Worm (Caenorhabditis elegans) whole organism, L3 larva: ENCODE data around the gene F14D2.19.

ENCODE experiments used
- ZK546.5 ChIP-seq: sonication (generic microtip); optimal IDR thresholded peaks from 2 replicates; lab custom pipeline; 2017; ENCODE audit warnings: missing biosample characterization, missing genetic modification characterization
- aly-2 ChIP-seq: fragments of 150-350 bp; optimal IDR thresholded peaks from 2 replicates; lab custom pipeline; 2014; ENCODE audit warnings: missing biosample characterization, missing genetic modification characterization
- ama-1 ChIP-seq: fragments of 150-350 bp; optimal IDR thresholded peaks from 2 replicates; lab custom pipeline; 2018
- ceh-82 ChIP-seq: fragments of 150-350 bp; optimal IDR thresholded peaks from 2 replicates; lab custom pipeline; 2014; ENCODE audit warnings: missing biosample characterization, missing genetic modification characterization
- daf-12 ChIP-seq: fragments of 150-350 bp; optimal IDR thresholded peaks from 2 replicates; lab custom pipeline; 2014; ENCODE audit warnings: missing biosample characterization, missing genetic modification reagents, missing genetic modification characterization
- elt-2 ChIP-seq: sonication (generic microtip); optimal IDR thresholded peaks from 2 replicates; lab custom pipeline; 2016; ENCODE audit warnings: missing genetic modification reagents, mild to moderate bottlenecking, missing genetic modification characterization, missing compliant biosample characterization
- nfya-1 ChIP-seq: sonication (generic microtip); optimal IDR thresholded peaks from 2 replicates; lab custom pipeline; 2017; ENCODE audit warnings: missing genetic modification characterization, mild to moderate bottlenecking, missing compliant biosample characterization, antibody characterized with exemption, moderate library complexity; ENCODE audit not compliant: insufficient read depth
- nhr-25 ChIP-seq: sonication (generic microtip); optimal IDR thresholded peaks from 2 replicates; lab custom pipeline; 2017; ENCODE audit warnings: missing biosample characterization, missing genetic modification characterization
- nhr-77 ChIP-seq: fragments of 150-350 bp; optimal IDR thresholded peaks from 2 replicates; lab custom pipeline; 2014; ENCODE audit warnings: missing biosample characterization, missing genetic modification characterization
- skn-1 ChIP-seq: fragments of 150-350 bp; optimal IDR thresholded peaks from 2 replicates; lab custom pipeline; 2014; ENCODE audit warnings: missing biosample characterization, missing genetic modification characterization
- zag-1 ChIP-seq: fragments of 150-350 bp; optimal IDR thresholded peaks from 2 replicates; lab custom pipeline; 2014; ENCODE audit warnings: missing biosample characterization, missing genetic modification characterization
- ztf-11 ChIP-seq: fragments of 150-350 bp; optimal IDR thresholded peaks from 2 replicates; lab custom pipeline; 2014; ENCODE audit warnings: missing biosample characterization, missing genetic modification characterization

DNA sequence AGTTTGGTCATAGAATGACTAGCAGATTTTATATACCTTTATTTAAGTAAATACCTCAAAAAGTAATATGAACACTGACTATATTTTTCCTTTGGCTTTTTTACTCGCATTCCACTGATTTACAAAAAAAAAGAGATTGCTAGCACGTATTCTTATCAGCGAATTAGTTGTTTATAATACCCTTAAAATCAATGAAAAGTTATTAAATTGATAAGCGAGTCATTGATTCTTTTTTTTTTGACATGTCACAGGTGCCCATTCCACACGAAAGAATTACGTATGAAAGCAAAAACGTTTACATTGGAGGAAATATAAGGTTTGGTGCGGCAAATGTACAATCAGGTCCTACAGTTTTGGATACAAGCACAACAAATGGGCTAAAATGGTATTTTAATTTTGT, 41.7 kb downstream of the F14D2.19 start, which contains the start of gene btb-17:
- TF ChIP-seq skn-1 (no peak), daf-12 (no peak), nhr-25 (tag; lab: Kevin White, UChicago) (no peak), elt-2 (tag; lab: Kevin White, UChicago) (peak; percentile 77), ceh-82 (tag; lab: Kevin White, UChicago) (no peak), nfya-1 (tag; lab: Kevin White, UChicago) (no peak), nhr-77 (tag; lab: Kevin White, UChicago) (no peak), ZK546.5 (tag; lab: Kevin White, UChicago) (no peak), ama-1 (lab: Kevin White, UChicago) (no peak), ztf-11 (tag; lab: Kevin White, UChicago) (no peak), aly-2 (tag; lab: Kevin White, UChicago) (no peak), zag-1 (tag; lab: Kevin White, UChicago) (no peak)
